Fruit fly (Drosophila melanogaster): ENCODE results near the gene Agpat3.

dm6 chr3L:16337739-16338138 is 48.0 kb downstream of the Agpat3 start:
- TF ChIP-seq CG5204 (GFP tag; optimal IDR thresholded peaks at IDR 0.05): no peak
- no peak for TF ChIP-seq tj (GFP tag; optimal IDR thresholded peaks at IDR 0.05)
- TF ChIP-seq bab1 (GFP tag; optimal IDR thresholded peaks at IDR 0.05): no peak
- TF ChIP-seq toe (GFP tag; optimal IDR thresholded peaks at IDR 0.05): no peak
- TF ChIP-seq cnc (optimal IDR thresholded peaks at IDR 0.05): no peak
- no peak for TF ChIP-seq CG14711 (tag; optimal IDR thresholded peaks at IDR 0.05)
- TF ChIP-seq cic (GFP tag; optimal IDR thresholded peaks at IDR 0.05): no peak
- TF ChIP-seq CG7101 (tag; optimal IDR thresholded peaks at IDR 0.05): no peak
- no peak for TF ChIP-seq Hr96 (GFP tag; optimal IDR thresholded peaks at IDR 0.05)
- TF ChIP-seq CG33017 (tag; optimal IDR thresholded peaks at IDR 0.05): no peak
- TF ChIP-seq CG12768 (GFP tag; optimal IDR thresholded peaks at IDR 0.05): no peak
- no peak for TF ChIP-seq CG11617 (GFP tag; optimal IDR thresholded peaks at IDR 0.05)
- TF ChIP-seq Crg-1 (GFP tag; optimal IDR thresholded peaks at IDR 0.05): no peak
- TF ChIP-seq kay (GFP tag; ENCODE audit: borderline replicate concordance): no peak

Measured in whole organism, adult.